Fruit fly (Drosophila melanogaster): ENCODE results near the gene CG8209.

DNA sequence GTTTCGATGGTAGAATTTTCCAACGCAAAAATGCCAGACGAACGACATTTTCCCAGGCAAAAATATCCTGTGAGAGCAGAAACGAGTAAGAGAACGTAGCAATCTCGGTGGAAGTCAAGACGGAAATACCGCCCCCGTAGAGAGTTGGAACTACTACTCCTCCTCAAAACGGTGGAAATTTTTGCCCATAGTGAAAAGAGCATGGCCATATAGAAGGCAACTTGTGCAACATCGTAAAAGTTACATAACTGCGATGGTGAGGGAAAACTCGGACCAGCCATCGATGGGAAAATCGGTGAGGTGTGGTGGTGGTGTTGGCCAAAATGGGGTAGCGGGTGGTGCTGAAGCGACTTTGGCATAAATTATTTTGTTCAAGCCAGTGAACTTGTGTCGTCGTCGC lies 23.7 kb downstream of the CG8209 start:
- TF ChIP-seq CG11247 (GFP tag; IDR thresholded peaks at IDR 0.05): no peak
- TF ChIP-seq org-1 (GFP tag; optimal IDR thresholded peaks at IDR 0.05): no peak
- no peak for TF ChIP-seq CG9437 (GFP tag; optimal IDR thresholded peaks at IDR 0.05)
- no peak for TF ChIP-seq dysf (GFP tag; IDR thresholded peaks at IDR 0.05)
- no peak for TF ChIP-seq vnd (GFP tag; IDR thresholded peaks at IDR 0.05; ENCODE audit: partially characterized antibody)
- TF ChIP-seq CG18011 (GFP tag; optimal IDR thresholded peaks at IDR 0.05): no peak
- TF ChIP-seq CG8944 (GFP tag; optimal IDR thresholded peaks at IDR 0.05): no peak
- no peak for TF ChIP-seq CG13775 (GFP tag; optimal IDR thresholded peaks at IDR 0.05)
- TF ChIP-seq psq (GFP tag; optimal IDR thresholded peaks at IDR 0.05): no peak
- TF ChIP-seq CG9876 (GFP tag; optimal IDR thresholded peaks at IDR 0.05): no peak
